Worm (Caenorhabditis elegans) whole organism, young adult: ENCODE data around the gene C43D7.4.

Source experiments
- B0336.3 ChIP-seq: fragments of 200-800 bp; sonication (Bioruptor generic); IDR thresholded peaks from 2 replicates; pipeline ENCODE4 v1.3.6; 2022; ENCODE audit warnings: missing genetic modification characterization, missing compliant biosample characterization
- C17E4.6 ChIP-seq: fragments of 200-800 bp; sonication (Bioruptor generic); IDR thresholded peaks from 2 replicates; pipeline ENCODE4 v1.3.6; 2022; ENCODE audit warnings: missing genetic modification reagents, missing genetic modification characterization, missing compliant biosample characterization
- F22D6.2 ChIP-seq: sonication (generic microtip); optimal IDR thresholded peaks from 2 replicates; lab custom pipeline; 2016; ENCODE audit warnings: mild to moderate bottlenecking, missing genetic modification characterization, missing compliant biosample characterization
- F49E8.2 ChIP-seq: sonication (generic microtip); optimal IDR thresholded peaks from 3 replicates; lab custom pipeline; 2017; ENCODE audit warnings: missing genetic modification characterization, mild to moderate bottlenecking, missing compliant biosample characterization, antibody characterized with exemption, moderate library complexity; ENCODE audit not compliant: insufficient read depth
- F52B5.7 ChIP-seq: sonication (generic microtip); optimal IDR thresholded peaks from 2 replicates; lab custom pipeline; 2016; ENCODE audit warnings: mild to moderate bottlenecking, missing genetic modification characterization, missing compliant biosample characterization
- F57A8.1 ChIP-seq: fragments of 200-800 bp; sonication (Bioruptor generic); optimal IDR thresholded peaks from 2 replicates; lab custom pipeline; 2018; ENCODE audit warnings: mild to moderate bottlenecking, missing genetic modification characterization, moderate library complexity, missing compliant biosample characterization
- K12H6.12 ChIP-seq: fragments of 200-800 bp; sonication (Bioruptor generic); optimal IDR thresholded peaks from 2 replicates; lab custom pipeline; 2018; ENCODE audit warnings: mild to moderate bottlenecking, missing genetic modification characterization, missing compliant biosample characterization
- akir-1 ChIP-seq: fragments of 200-800 bp; sonication (Bioruptor generic); optimal IDR thresholded peaks from 2 replicates; lab custom pipeline; 2018; ENCODE audit warnings: mild to moderate bottlenecking, missing genetic modification characterization, moderate library complexity, missing compliant biosample characterization
- aptf-2 ChIP-seq: fragments of 200-800 bp; sonication (Bioruptor generic); conservative IDR thresholded peaks from 2 replicates; pipeline ENCODE4 v1.3.6; 2022; ENCODE audit warnings: missing genetic modification reagents, missing genetic modification characterization, missing compliant biosample characterization
- atf-7 ChIP-seq: sonication (generic microtip); optimal IDR thresholded peaks from 2 replicates; lab custom pipeline; 2017; ENCODE audit warnings: mild to moderate bottlenecking, missing genetic modification characterization, missing compliant biosample characterization
- attf-5 ChIP-seq: fragments of 200-800 bp; sonication (Bioruptor generic); optimal IDR thresholded peaks from 2 replicates; lab custom pipeline; 2018; ENCODE audit warnings: mild to moderate bottlenecking, missing genetic modification characterization, missing compliant biosample characterization
- attf-6 ChIP-seq: fragments of 200-800 bp; sonication (Bioruptor generic); IDR thresholded peaks from 2 replicates; pipeline ENCODE4 v1.3.6; 2022; ENCODE audit warnings: missing genetic modification reagents, missing genetic modification characterization, missing compliant biosample characterization
- ccch-3 ChIP-seq: fragments of 200-800 bp; sonication (Bioruptor generic); optimal IDR thresholded peaks from 2 replicates; lab custom pipeline; 2018; ENCODE audit warnings: mild to moderate bottlenecking, missing genetic modification characterization, missing compliant biosample characterization
- cebp-1 ChIP-seq, 2 experiments: fragments of 200-800 bp in 1 of 2; sonication (Bioruptor generic) in 1 of 2; sonication (generic microtip) in 1 of 2; IDR thresholded peaks in 1 of 2; optimal IDR thresholded peaks in 1 of 2; 2 replicates each; pipeline versions ENCODE4 v1.3.6 to Lab custom; 2017 to 2022; ENCODE audit warnings: missing compliant biosample characterization in 2 of 2, missing genetic modification characterization in 2 of 2, mild to moderate bottlenecking in 1 of 2, missing genetic modification reagents in 1 of 2, moderate library complexity in 1 of 2
- ceh-91 ChIP-seq: fragments of 200-800 bp; sonication (Bioruptor generic); IDR thresholded peaks from 2 replicates; pipeline ENCODE4 v1.3.6; 2022; ENCODE audit warnings: missing genetic modification reagents, missing genetic modification characterization, missing compliant biosample characterization
- chd-7 ChIP-seq: sonication (generic microtip); optimal IDR thresholded peaks from 2 replicates; lab custom pipeline; 2016; ENCODE audit warnings: mild to moderate bottlenecking, missing genetic modification characterization, moderate library complexity, missing compliant biosample characterization
- dox-1 ChIP-seq: fragments of 200-800 bp; sonication (Bioruptor generic); IDR thresholded peaks from 2 replicates; pipeline ENCODE4 v1.3.6; 2022; ENCODE audit warnings: missing genetic modification reagents, missing genetic modification characterization, missing compliant biosample characterization
- dpl-1 ChIP-seq: fragments of 150-350 bp; optimal IDR thresholded peaks from 2 replicates; lab custom pipeline; 2014; ENCODE audit warnings: missing biosample characterization, missing genetic modification reagents, missing genetic modification characterization
- egl-18 ChIP-seq: fragments of 200-800 bp; sonication (Bioruptor generic); IDR thresholded peaks from 2 replicates; pipeline ENCODE4 v1.3.6; 2022; ENCODE audit warnings: missing genetic modification reagents, missing genetic modification characterization, missing compliant biosample characterization
- ekl-4 ChIP-seq: fragments of 200-800 bp; sonication (Bioruptor generic); IDR thresholded peaks from 2 replicates; pipeline ENCODE4 v1.3.6; 2022; ENCODE audit warnings: missing genetic modification reagents, missing genetic modification characterization, missing compliant biosample characterization
- let-526 ChIP-seq: fragments of 200-800 bp; sonication (Bioruptor generic); IDR thresholded peaks from 2 replicates; pipeline ENCODE4 v1.3.6; 2022; ENCODE audit warnings: missing genetic modification reagents, missing genetic modification characterization, missing compliant biosample characterization
- lin-40 ChIP-seq: sonication (generic microtip); optimal IDR thresholded peaks from 2 replicates; lab custom pipeline; 2016; ENCODE audit warnings: missing genetic modification characterization, mild to moderate bottlenecking, missing compliant biosample characterization, missing genotype, missing genetic modification reagents
- lir-1 ChIP-seq: fragments of 200-800 bp; sonication (Bioruptor generic); conservative IDR thresholded peaks from 2 replicates; pipeline ENCODE4 v1.3.6; 2022; ENCODE audit warnings: missing genetic modification reagents, missing genetic modification characterization, missing compliant biosample characterization
- nhr-90 ChIP-seq: sonication (generic microtip); optimal IDR thresholded peaks from 2 replicates; lab custom pipeline; 2016; ENCODE audit warnings: missing genotype, mild to moderate bottlenecking, missing genetic modification characterization, missing compliant biosample characterization
- repo-1 ChIP-seq: sonication (generic microtip); optimal IDR thresholded peaks from 2 replicates; lab custom pipeline; 2017; ENCODE audit warnings: mild to moderate bottlenecking, missing genetic modification characterization, missing compliant biosample characterization
- snpc-1.1 ChIP-seq: sonication (generic microtip); optimal IDR thresholded peaks from 2 replicates; lab custom pipeline; 2017; ENCODE audit warnings: missing genetic modification characterization, mild to moderate bottlenecking, missing compliant biosample characterization, antibody characterized with exemption, moderate library complexity, missing genotype, missing genetic modification reagents; ENCODE audit not compliant: insufficient read depth
- snpc-3.4 ChIP-seq: sonication (generic microtip); optimal IDR thresholded peaks from 2 replicates; lab custom pipeline; 2017; ENCODE audit warnings: missing genetic modification characterization, mild to moderate bottlenecking, missing compliant biosample characterization, antibody characterized with exemption, moderate library complexity, missing genotype, missing genetic modification reagents
- sptf-2 ChIP-seq: fragments of 200-800 bp; sonication (Bioruptor generic); optimal IDR thresholded peaks from 2 replicates; lab custom pipeline; 2018; ENCODE audit warnings: mild to moderate bottlenecking, missing genetic modification characterization, missing compliant biosample characterization
- tbp1 ChIP-seq: fragments of 200-800 bp; sonication (Bioruptor generic); optimal IDR thresholded peaks from 2 replicates; lab custom pipeline; 2018; ENCODE audit warnings: mild to moderate bottlenecking, missing genetic modification characterization, missing compliant biosample characterization
- unc-62 ChIP-seq: fragments of 150-350 bp; optimal IDR thresholded peaks from 2 replicates; lab custom pipeline; 2014; ENCODE audit warnings: missing biosample characterization, missing genetic modification reagents, missing genetic modification characterization
- xnd-1 ChIP-seq: sonication (generic microtip); optimal IDR thresholded peaks from 2 replicates; lab custom pipeline; 2016; ENCODE audit warnings: missing genotype, missing genetic modification reagents, missing genetic modification characterization, missing compliant biosample characterization
- ztf-18 ChIP-seq: sonication (generic microtip); optimal IDR thresholded peaks from 2 replicates; lab custom pipeline; 2016; ENCODE audit warnings: missing genotype, mild to moderate bottlenecking, missing genetic modification characterization, missing compliant biosample characterization
- ztf-22 ChIP-seq: fragments of 200-800 bp; sonication (Bioruptor generic); optimal IDR thresholded peaks from 2 replicates; lab custom pipeline; 2018; ENCODE audit warnings: mild to moderate bottlenecking, missing genetic modification characterization, moderate library complexity, missing compliant biosample characterization
- ztf-28 ChIP-seq: fragments of 200-800 bp; sonication (Bioruptor generic); IDR thresholded peaks from 2 replicates; pipeline ENCODE4 v1.3.6; 2022; ENCODE audit warnings: missing genetic modification reagents, missing genetic modification characterization, missing compliant biosample characterization
- ztf-6 ChIP-seq: fragments of 200-800 bp; sonication (Bioruptor generic); IDR thresholded peaks from 2 replicates; pipeline ENCODE4 v1.3.6; 2022; ENCODE audit warnings: missing genetic modification reagents, missing genetic modification characterization, missing compliant biosample characterization

The C43D7.4 gene

DNA sequence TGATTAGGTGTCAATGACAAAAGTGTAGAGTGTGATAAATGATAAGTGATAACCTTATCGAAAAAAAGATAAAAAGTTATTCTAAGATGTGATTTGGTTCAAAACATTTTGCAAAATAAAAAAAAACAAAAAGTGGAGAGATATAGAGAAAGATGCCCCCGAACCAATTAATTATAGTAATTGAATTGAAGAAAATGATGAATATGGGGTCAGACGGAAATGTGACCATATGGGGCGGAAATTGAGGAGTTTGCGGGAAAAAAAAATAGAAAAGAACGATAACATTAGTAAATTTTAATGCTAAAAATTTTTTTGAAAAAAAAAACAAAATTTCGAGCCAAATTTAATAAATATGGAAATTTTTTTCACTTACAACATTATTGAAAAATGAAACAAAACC lies 32.2 kb upstream of the C43D7.4 start:
- TF ChIP-seq ccch-3 (no peak), ztf-18 (tag; lab: Kevin White, UChicago) (no peak), ztf-6 (GFP tag; lab: Robert Waterston, UW) (no peak), ceh-91 (no peak), atf-7 (tag; lab: Kevin White, UChicago) (no peak), xnd-1 (tag; lab: Kevin White, UChicago) (no peak), ekl-4 (GFP tag; lab: Robert Waterston, UW) (no peak), chd-7 (no peak), B0336.3 (GFP tag; lab: Robert Waterston, UW) (no peak), let-526 (GFP tag; lab: Robert Waterston, UW) (no peak), repo-1 (no peak), ztf-22 (GFP tag; lab: Kevin White, UChicago) (no peak), K12H6.12 (tag; lab: Kevin White, UChicago) (no peak), sptf-2 (GFP tag; lab: Kevin White, UChicago) (no peak), F52B5.7 (tag; lab: Kevin White, UChicago) (no peak), tbp1 (GFP tag; lab: Kevin White, UChicago) (no peak), egl-18 (GFP tag; lab: Robert Waterston, UW) (no peak), ztf-28 (GFP tag; lab: Robert Waterston, UW) (no peak), unc-62 (GFP tag; lab: Kevin White, UChicago) (no peak)

DNA sequence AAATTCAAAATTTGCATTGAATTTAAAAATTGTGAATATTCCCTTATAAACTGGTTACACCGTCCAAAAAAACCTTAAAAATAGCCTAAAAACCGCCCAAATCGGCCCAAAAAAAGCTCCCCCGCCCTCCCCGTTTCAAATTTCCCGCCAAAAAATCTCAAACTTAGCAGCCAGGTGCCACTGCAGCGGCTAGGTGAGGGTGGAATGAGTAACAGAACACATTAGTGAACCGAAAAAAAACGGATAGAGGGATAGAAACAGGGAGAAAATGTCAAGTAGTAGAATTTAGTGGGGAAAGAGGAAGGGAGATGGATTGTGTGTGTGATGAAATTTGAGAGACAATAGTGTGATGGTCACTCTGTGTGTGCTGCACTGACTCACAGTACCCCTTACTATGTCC lies 29.7 kb upstream of the C43D7.4 start:
- TF ChIP-seq F22D6.2 (tag; lab: Kevin White, UChicago) (no peak), attf-6 (GFP tag; lab: Robert Waterston, UW) (no peak), dpl-1 (GFP tag; lab: Kevin White, UChicago) (no peak), C17E4.6 (no peak), cebp-1 (GFP tag; IDR thresholded peaks at IDR 0.05; lab: Robert Waterston, UW) (no peak), cebp-1 (tag; optimal IDR thresholded peaks at IDR 0.05; lab: Kevin White, UChicago) (peak; percentile 6)

DNA sequence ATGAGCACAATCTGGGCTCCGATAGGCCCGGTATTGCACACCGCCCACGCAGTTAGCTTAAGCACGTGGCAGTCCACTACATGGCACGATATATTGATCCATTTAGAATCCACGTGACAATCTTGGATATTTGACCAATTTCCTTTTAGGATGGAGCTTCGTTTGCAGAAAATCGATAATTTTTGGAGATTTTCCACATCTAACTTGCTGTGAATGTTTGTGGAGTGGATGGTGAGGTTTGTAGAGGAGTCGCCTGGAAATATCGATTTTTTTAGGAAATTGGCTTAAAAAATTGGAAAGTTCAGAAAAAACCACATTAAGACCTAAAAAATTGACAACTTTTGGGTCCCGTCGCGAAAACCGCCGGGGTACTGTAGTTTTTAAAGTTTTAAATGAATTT lies 15.0 kb upstream of the C43D7.4 start:
- TF ChIP-seq nhr-90 (no peak), akir-1 (GFP tag; lab: Kevin White, UChicago) (no peak), lin-40 (tag; lab: Kevin White, UChicago) (no peak), lir-1 (GFP tag; lab: Robert Waterston, UW) (no peak), let-526 (GFP tag; lab: Robert Waterston, UW) (no peak)

DNA sequence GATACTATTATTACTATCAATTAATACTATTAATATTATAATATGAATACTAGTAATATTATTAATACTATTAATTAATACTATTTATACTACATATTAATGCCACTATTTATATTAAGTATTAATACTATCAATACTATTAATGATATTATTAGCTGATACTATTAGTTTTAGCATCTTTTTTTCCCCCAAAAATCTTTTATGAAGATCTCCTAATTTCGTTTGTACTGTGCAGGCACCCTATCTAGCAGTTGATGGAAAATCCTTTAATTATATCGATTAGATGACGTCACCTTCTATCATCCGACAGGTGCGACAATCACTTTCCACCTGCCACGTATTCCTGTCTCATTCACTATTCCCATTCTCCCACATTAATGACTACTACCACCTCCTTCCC lies 7.0 kb upstream of the C43D7.4 start, which contains the start of gene fbxb-65:
Gene fbxb-65, plus strand, starts transcription at position 301 of the 400 bp plus-strand sequence.
- TF ChIP-seq F57A8.1 (GFP tag; lab: Kevin White, UChicago) (no peak), snpc-3.4 (no peak), snpc-1.1 (tag; lab: Kevin White, UChicago) (no peak), chd-7 (no peak), aptf-2 (GFP tag; lab: Robert Waterston, UW) (no peak), ztf-22 (GFP tag; lab: Kevin White, UChicago) (no peak), attf-5 (no peak), F49E8.2 (tag; lab: Kevin White, UChicago) (no peak), dox-1 (GFP tag; lab: Robert Waterston, UW) (no peak), B0336.3 (GFP tag; lab: Robert Waterston, UW) (no peak)
